Fruit fly (Drosophila melanogaster) whole organism, embryonic: ENCODE measurements around the gene ath.

Experiments
- Bdp1 ChIP-seq: fragments of 200-800 bp; sonication (Bioruptor generic); optimal IDR thresholded peaks from 3 replicates; lab custom pipeline; 2016; ENCODE audit warnings: missing biosample characterization, missing genetic modification characterization
- Bgb ChIP-seq: fragments of 200-800 bp; sonication (Bioruptor generic); IDR thresholded peaks from 2 replicates; pipeline ENCODE4 v1.3.6; 2022; ENCODE audit warnings: missing biosample characterization, missing genetic modification characterization; ENCODE audit not compliant: partially characterized antibody
- CG10274 ChIP-seq: fragments of 200-800 bp; sonication (Bioruptor generic); optimal IDR thresholded peaks from 3 replicates; lab custom pipeline; 2017; ENCODE audit warnings: missing biosample characterization, mild to moderate bottlenecking, missing genetic modification characterization
- CG13287 ChIP-seq: fragments of 200-800 bp; sonication (Bioruptor generic); IDR thresholded peaks from 2 replicates; pipeline ENCODE4 v1.3.6; 2022; ENCODE audit warnings: missing biosample characterization, missing genetic modification characterization; ENCODE audit not compliant: partially characterized antibody
- CG13424 ChIP-seq: fragments of 200-800 bp; sonication (Bioruptor generic); optimal IDR thresholded peaks from 2 replicates; lab custom pipeline; 2019; ENCODE audit warnings: missing biosample characterization, mild to moderate bottlenecking, missing genetic modification characterization, moderate library complexity
- CG15269 ChIP-seq: fragments of 200-800 bp; sonication (Bioruptor generic); optimal IDR thresholded peaks from 2 replicates; lab custom pipeline; 2018; ENCODE audit warnings: missing biosample characterization, mild to moderate bottlenecking, missing genetic modification characterization, moderate library complexity
- CG15479 ChIP-seq: fragments of 200-800 bp; sonication (Bioruptor generic); optimal IDR thresholded peaks from 3 replicates; lab custom pipeline; 2019; ENCODE audit warnings: missing biosample characterization, mild to moderate bottlenecking, missing genetic modification characterization, moderate library complexity
- CG15514 ChIP-seq: fragments of 200-800 bp; sonication (Bioruptor generic); optimal IDR thresholded peaks from 3 replicates; lab custom pipeline; 2017; ENCODE audit warnings: missing biosample characterization, missing genetic modification characterization, mild to moderate bottlenecking, moderate library complexity, missing genetic modification reagents
- CG16813 ChIP-seq: fragments of 200-800 bp; sonication (Bioruptor generic); IDR thresholded peaks from 3 replicates; pipeline ENCODE4 v1.3.6; 2022; ENCODE audit warnings: missing biosample characterization, missing genetic modification characterization; ENCODE audit not compliant: partially characterized antibody
- CG1792 ChIP-seq: fragments of 200-800 bp; sonication (Bioruptor generic); optimal IDR thresholded peaks from 2 replicates; lab custom pipeline; 2016; ENCODE audit warnings: missing biosample characterization, missing genetic modification characterization
- CG18476 ChIP-seq: fragments of 200-800 bp; sonication (Bioruptor generic); optimal IDR thresholded peaks from 2 replicates; lab custom pipeline; 2016; ENCODE audit warnings: missing biosample characterization, mild to moderate bottlenecking, missing genetic modification characterization
- CG3163 ChIP-seq: fragments of 200-800 bp; sonication (Bioruptor generic); optimal IDR thresholded peaks from 3 replicates; lab custom pipeline; 2016; ENCODE audit warnings: missing biosample characterization, missing genetic modification characterization
- CG3995 ChIP-seq: fragments of 200-800 bp; sonication (Bioruptor generic); optimal IDR thresholded peaks from 3 replicates; lab custom pipeline; 2016; ENCODE audit warnings: missing biosample characterization, missing genetic modification characterization
- CG4617 ChIP-seq: fragments of 200-800 bp; sonication (Bioruptor generic); optimal IDR thresholded peaks from 3 replicates; lab custom pipeline; 2016; ENCODE audit warnings: missing biosample characterization, missing genetic modification characterization, borderline replicate concordance
- CG4707 ChIP-seq: fragments of 200-800 bp; sonication (Bioruptor generic); optimal IDR thresholded peaks from 2 replicates; lab custom pipeline; 2018; ENCODE audit warnings: missing biosample characterization, mild to moderate bottlenecking, missing genetic modification characterization, moderate library complexity
- CG4820 ChIP-seq: fragments of 200-800 bp; sonication (Bioruptor generic); optimal IDR thresholded peaks from 3 replicates; lab custom pipeline; 2016; ENCODE audit warnings: missing biosample characterization, missing genetic modification characterization
- CG6654 ChIP-seq: fragments of 200-800 bp; sonication (Bioruptor generic); optimal IDR thresholded peaks from 2 replicates; lab custom pipeline; 2017; ENCODE audit warnings: missing biosample characterization, mild to moderate bottlenecking, missing genetic modification characterization
- CG6765 ChIP-seq: fragments of 200-800 bp; sonication (Bioruptor generic); optimal IDR thresholded peaks from 3 replicates; lab custom pipeline; 2017; ENCODE audit warnings: missing biosample characterization, mild to moderate bottlenecking, missing genetic modification characterization
- CG7372 ChIP-seq: fragments of 200-800 bp; sonication (Bioruptor generic); IDR thresholded peaks from 2 replicates; pipeline ENCODE4 v1.3.6; 2022; ENCODE audit warnings: missing biosample characterization, missing genetic modification characterization
- CG7786 ChIP-seq: fragments of 200-800 bp; sonication (Bioruptor generic); optimal IDR thresholded peaks from 2 replicates; lab custom pipeline; 2016; ENCODE audit warnings: missing biosample characterization, missing genetic modification characterization
- CG8290 ChIP-seq, 3 experiments: fragments of 200-800 bp; sonication (Bioruptor generic); optimal IDR thresholded peaks; 2 replicates each; lab custom pipeline; 2016 to 2019; ENCODE audit warnings: missing biosample characterization in 3 of 3, missing genetic modification characterization in 3 of 3, mild to moderate bottlenecking in 2 of 3, moderate library complexity in 1 of 3
- CG8388 ChIP-seq: fragments of 200-800 bp; sonication (Bioruptor generic); optimal IDR thresholded peaks from 2 replicates; lab custom pipeline; 2019; ENCODE audit warnings: missing biosample characterization, mild to moderate bottlenecking, missing genetic modification characterization, moderate library complexity
- CG9797 ChIP-seq: fragments of 200-800 bp; sonication (Bioruptor generic); optimal IDR thresholded peaks from 3 replicates; lab custom pipeline; 2018; ENCODE audit warnings: missing biosample characterization, mild to moderate bottlenecking, missing genetic modification characterization
- CG9876 ChIP-seq: fragments of 200-800 bp; sonication (Bioruptor generic); optimal IDR thresholded peaks from 2 replicates; lab custom pipeline; 2016; ENCODE audit warnings: missing biosample characterization, missing genetic modification characterization
- Deaf1 ChIP-seq: fragments of 200-800 bp; optimal IDR thresholded peaks from 3 replicates; lab custom pipeline; 2019; ENCODE audit warnings: missing biosample characterization, mild to moderate bottlenecking, missing genetic modification characterization, moderate library complexity
- Ets65A ChIP-seq: fragments of 200-800 bp; sonication (Bioruptor generic); peaks from one replicate; lab custom pipeline; 2016; ENCODE audit warnings: missing biosample characterization, missing genetic modification characterization
- Fer2 ChIP-seq: fragments of 200-800 bp; sonication (Bioruptor generic); optimal IDR thresholded peaks from 2 replicates; lab custom pipeline; 2018; ENCODE audit warnings: missing biosample characterization, mild to moderate bottlenecking, missing genetic modification characterization, moderate library complexity
- HmgZ ChIP-seq: fragments of 200-800 bp; sonication (Bioruptor generic); optimal IDR thresholded peaks from 2 replicates; lab custom pipeline; 2018; ENCODE audit warnings: missing biosample characterization, mild to moderate bottlenecking, missing genetic modification characterization
- NC2α ChIP-seq: fragments of 200-800 bp; sonication (Bioruptor generic); optimal IDR thresholded peaks from 2 replicates; lab custom pipeline; 2016; ENCODE audit warnings: missing biosample characterization, missing genetic modification characterization
- Neu2 ChIP-seq: fragments of 200-800 bp; sonication (Bioruptor generic); optimal IDR thresholded peaks from 3 replicates; lab custom pipeline; 2016; ENCODE audit warnings: missing biosample characterization, missing genetic modification characterization, borderline replicate concordance
- Side ChIP-seq: fragments of 200-800 bp; sonication (Bioruptor generic); optimal IDR thresholded peaks from 2 replicates; lab custom pipeline; 2016; ENCODE audit warnings: missing biosample characterization, missing genetic modification characterization
- Spps ChIP-seq: fragments of 200-800 bp; sonication (Bioruptor generic); optimal IDR thresholded peaks from 2 replicates; lab custom pipeline; 2018; ENCODE audit warnings: missing biosample characterization, mild to moderate bottlenecking, missing genetic modification characterization
- TFAM ChIP-seq: fragments of 200-800 bp; sonication (Bioruptor generic); optimal IDR thresholded peaks from 2 replicates; lab custom pipeline; 2017; ENCODE audit warnings: missing biosample characterization, missing genetic modification characterization, inconsistent platforms
- amos ChIP-seq: fragments of 200-800 bp; sonication (Bioruptor generic); IDR thresholded peaks from 2 replicates; pipeline ENCODE4 v1.3.6; 2022; ENCODE audit warnings: missing biosample characterization, missing genetic modification characterization; ENCODE audit not compliant: partially characterized antibody
- ara ChIP-seq: fragments of 200-800 bp; sonication (Bioruptor generic); IDR thresholded peaks from 2 replicates; pipeline ENCODE4 v1.3.6; 2022; ENCODE audit warnings: missing biosample characterization, missing genetic modification characterization
- az2 ChIP-seq: fragments of 200-800 bp; sonication (Bioruptor generic); optimal IDR thresholded peaks from 3 replicates; lab custom pipeline; 2016; ENCODE audit warnings: missing biosample characterization, missing genetic modification characterization
- btn ChIP-seq: fragments of 200-800 bp; sonication (Bioruptor generic); optimal IDR thresholded peaks from 2 replicates; lab custom pipeline; 2016; ENCODE audit warnings: missing biosample characterization, missing genetic modification characterization
- cas ChIP-seq: fragments of 200-800 bp; sonication (Bioruptor generic); IDR thresholded peaks from 2 replicates; pipeline ENCODE4 v1.3.6; 2022; ENCODE audit warnings: missing biosample characterization, missing genetic modification characterization
- caup ChIP-seq: fragments of 200-800 bp; sonication (Bioruptor generic); optimal IDR thresholded peaks from 3 replicates; lab custom pipeline; 2017; ENCODE audit warnings: missing biosample characterization, mild to moderate bottlenecking, missing genetic modification characterization, moderate library complexity; ENCODE audit not compliant: severe bottlenecking
- emc ChIP-seq: fragments of 200-800 bp; sonication (Bioruptor generic); optimal IDR thresholded peaks from 2 replicates; lab custom pipeline; 2016; ENCODE audit warnings: missing biosample characterization, missing genetic modification characterization
- eyg ChIP-seq: fragments of 200-800 bp; sonication (Bioruptor generic); optimal IDR thresholded peaks from 3 replicates; lab custom pipeline; 2016; ENCODE audit warnings: missing biosample characterization, missing genetic modification characterization
- gce ChIP-seq: fragments of 200-800 bp; sonication (Bioruptor generic); IDR thresholded peaks from 3 replicates; pipeline ENCODE4 v1.3.6; 2022; ENCODE audit warnings: missing biosample characterization, missing genetic modification characterization
- hth ChIP-seq: fragments of >200 bp; optimal IDR thresholded peaks from 2 replicates; lab custom pipeline; 2017; ENCODE audit warnings: inconsistent platforms
- kah ChIP-seq: fragments of 200-800 bp; sonication (Bioruptor generic); optimal IDR thresholded peaks from 2 replicates; lab custom pipeline; 2018; ENCODE audit warnings: missing biosample characterization, mild to moderate bottlenecking, missing genetic modification characterization
- knrl ChIP-seq: fragments of 200-800 bp; sonication (Bioruptor generic); IDR thresholded peaks from 3 replicates; pipeline ENCODE4 v1.3.6; 2022; ENCODE audit warnings: missing biosample characterization, missing genetic modification characterization; ENCODE audit not compliant: partially characterized antibody
- psq ChIP-seq: fragments of 200-800 bp; sonication (Bioruptor generic); optimal IDR thresholded peaks from 2 replicates; lab custom pipeline; 2017; ENCODE audit warnings: missing biosample characterization, missing genetic modification characterization
- pum ChIP-seq: fragments of 200-800 bp; sonication (Bioruptor generic); optimal IDR thresholded peaks from 2 replicates; lab custom pipeline; 2016; ENCODE audit warnings: missing biosample characterization, missing genetic modification characterization
- repo ChIP-seq: fragments of 200-800 bp; sonication (Bioruptor generic); optimal IDR thresholded peaks from 2 replicates; lab custom pipeline; 2016; ENCODE audit warnings: missing biosample characterization, missing genetic modification characterization
- stc ChIP-seq: fragments of 200-800 bp; sonication (Bioruptor generic); IDR thresholded peaks from 2 replicates; pipeline ENCODE4 v1.3.6; 2022; ENCODE audit warnings: missing biosample characterization, missing genetic modification characterization
- twi ChIP-seq: fragments of 200-800 bp; optimal IDR thresholded peaks from 2 replicates; lab custom pipeline; 2019; ENCODE audit warnings: missing biosample characterization, mild to moderate bottlenecking, missing genetic modification characterization, moderate library complexity
- zen2 ChIP-seq: fragments of 200-800 bp; sonication (Bioruptor generic); IDR thresholded peaks from 3 replicates; pipeline ENCODE4 v1.3.6; 2022; ENCODE audit warnings: missing biosample characterization, missing genetic modification characterization; ENCODE audit not compliant: partially characterized antibody

The ath gene

dm6 chr2L:10250441-10250847 lies 39.5 kb downstream of the ath start, which contains the start of the genes bsk and CG31717 (continued):
- TF ChIP-seq CG3163 (GFP tag; lab: Kevin White, UChicago) (no peak), twi (tag; lab: Kevin White, UChicago) (no peak), amos (GFP tag; lab: Robert Waterston, UW) (no peak; the same call in 1 of the 2 replicates), gce (GFP tag; lab: Robert Waterston, UW) (no peak), CG15514 (GFP tag; lab: Kevin White, UChicago) (no peak), CG9876 (GFP tag; lab: Kevin White, UChicago) (no peak), Bgb (peak; percentile 34; the same call in 1 of the 2 replicates), CG18476 (no peak), CG7372 (GFP tag; lab: Robert Waterston, UW) (no peak), eyg (GFP tag; lab: Kevin White, UChicago) (no peak), cas (no peak), CG4617 (GFP tag; lab: Kevin White, UChicago) (peak; percentile 76), knrl (GFP tag; lab: Robert Waterston, UW) (no peak; the same call in 2 of the 3 replicates), Side (GFP tag; lab: Kevin White, UChicago) (no peak), CG16813 (peak; percentile 44; the same call in 1 of the 3 replicates), kah (GFP tag; lab: Kevin White, UChicago) (no peak), HmgZ (peak; percentile 15), caup (GFP tag; lab: Kevin White, UChicago) (no peak), CG15479 (GFP tag; lab: Kevin White, UChicago) (no peak), repo (GFP tag; lab: Kevin White, UChicago) (no peak), CG10274 (GFP tag; lab: Kevin White, UChicago) (no peak), psq (no peak), CG9797 (GFP tag; lab: Kevin White, UChicago) (peak; percentile 73), CG4820 (GFP tag; lab: Kevin White, UChicago) (no peak), CG13424 (tag; lab: Kevin White, UChicago) (no peak), stc (no peak), CG7786 (GFP tag; lab: Kevin White, UChicago) (no peak), CG3995 (GFP tag; lab: Kevin White, UChicago) (peak; percentile 62), CG6654 (GFP tag; lab: Kevin White, UChicago) (no peak), CG6765 (no peak), zen2 (GFP tag; lab: Robert Waterston, UW) (no peak; the same call in 2 of the 3 replicates), Bdp1 (GFP tag; lab: Kevin White, UChicago) (no peak), CG8388 (GFP tag; lab: Kevin White, UChicago) (no peak), ara (no peak), Ets65A (no peak), CG4707 (GFP tag; lab: Kevin White, UChicago) (no peak), pum (no peak), CG15269 (no peak), CG8290 (GFP tag; optimal IDR thresholded peaks at IDR 0.05; lab: Kevin White, UChicago) (peak; percentile 55), CG8290 (tag; optimal IDR thresholded peaks at IDR 0.05; lab: Kevin White, UChicago) (no peak), CG1792 (GFP tag; lab: Kevin White, UChicago) (no peak), az2 (no peak), Spps (tag; lab: Kevin White, UChicago) (no peak), NC2α (GFP tag; lab: Kevin White, UChicago) (no peak), Deaf1 (tag; lab: Kevin White, UChicago) (no peak), CG13287 (GFP tag; lab: Robert Waterston, UW) (peak; percentile 68), btn (GFP tag; lab: Kevin White, UChicago) (no peak), TFAM (no peak), Fer2 (tag; lab: Kevin White, UChicago) (no peak), emc (no peak), Neu2 (GFP tag; lab: Kevin White, UChicago) (no peak), hth (lab: Kevin White, UChicago) (no peak)
